Worm (Caenorhabditis elegans) whole organism, L1 larva: ENCODE measurements around the gene mxl-3.

Source experiments
- C16A3.4 ChIP-seq: fragments of 150-350 bp; optimal IDR thresholded peaks from 2 replicates; lab custom pipeline; 2014; ENCODE audit warnings: missing biosample characterization, missing genetic modification characterization
- aha-1 ChIP-seq: fragments of 150-350 bp; optimal IDR thresholded peaks from 2 replicates; lab custom pipeline; 2014; ENCODE audit warnings: missing biosample characterization, missing genetic modification characterization
- alr-1 ChIP-seq: fragments of 200-800 bp; sonication (Bioruptor generic); optimal IDR thresholded peaks from 2 replicates; lab custom pipeline; 2018; ENCODE audit warnings: borderline replicate concordance, mild to moderate bottlenecking, missing genetic modification characterization, missing compliant biosample characterization
- aly-2 ChIP-seq: fragments of 150-350 bp; optimal IDR thresholded peaks from 2 replicates; lab custom pipeline; 2014; ENCODE audit warnings: missing biosample characterization, missing genetic modification characterization
- blmp-1 ChIP-seq: fragments of 150-350 bp; optimal IDR thresholded peaks from 2 replicates; lab custom pipeline; 2014; ENCODE audit warnings: missing biosample characterization, missing genetic modification characterization
- ceh-63 ChIP-seq: fragments of 200-800 bp; sonication (Bioruptor generic); optimal IDR thresholded peaks from 2 replicates; lab custom pipeline; 2018; ENCODE audit warnings: mild to moderate bottlenecking, missing genetic modification characterization, missing compliant biosample characterization
- ceh-90 ChIP-seq: sonication (generic microtip); optimal IDR thresholded peaks from 2 replicates; lab custom pipeline; 2016; ENCODE audit warnings: missing genetic modification characterization, missing compliant biosample characterization
- dpl-1 ChIP-seq, 3 experiments: fragments of 150-350 bp in 2 of 3; sonication (generic microtip) in 1 of 3; optimal IDR thresholded peaks; 2 replicates each; lab custom pipeline; 2014 to 2017; ENCODE audit warnings: missing biosample characterization in 3 of 3, missing genetic modification characterization in 3 of 3, missing genetic modification reagents in 3 of 3
- dsc-1 ChIP-seq: sonication (generic microtip); optimal IDR thresholded peaks from 2 replicates; lab custom pipeline; 2016; ENCODE audit warnings: mild to moderate bottlenecking, missing genetic modification characterization, missing compliant biosample characterization
- efl-1 ChIP-seq, 4 experiments: fragments of 150-350 bp; optimal IDR thresholded peaks in 3 of 4; peaks in 1 of 4; 1 replicate in 1 of 4; 2 replicates in 3 of 4; lab custom pipeline; 2014; ENCODE audit warnings: missing biosample characterization in 2 of 4, missing genetic modification characterization in 2 of 4, missing genetic modification reagents in 2 of 4
- efl-3 ChIP-seq: fragments of 200-800 bp; sonication (Bioruptor generic); optimal IDR thresholded peaks from 2 replicates; lab custom pipeline; 2018; ENCODE audit warnings: mild to moderate bottlenecking, missing genetic modification characterization, missing compliant biosample characterization
- elt-2 ChIP-seq: sonication (generic microtip); optimal IDR thresholded peaks from 2 replicates; lab custom pipeline; 2016; ENCODE audit warnings: missing genetic modification characterization, mild to moderate bottlenecking, inconsistent platforms, missing compliant biosample characterization, missing genetic modification reagents
- elt-3 ChIP-seq, 6 experiments: fragments of 150-350 bp in 1 of 6; sonication (generic microtip); optimal IDR thresholded peaks; 2 replicates each; lab custom pipeline; 2017 to 2018; ENCODE audit warnings: missing biosample characterization in 6 of 6, missing genetic modification characterization in 6 of 6, inconsistent platforms in 1 of 6
- ets-5 ChIP-seq: fragments of 200-800 bp; sonication (Bioruptor generic); IDR thresholded peaks from 2 replicates; pipeline ENCODE4 v1.3.6; 2022; ENCODE audit warnings: missing genetic modification characterization, missing compliant biosample characterization
- fos-1 ChIP-seq: fragments of 150-350 bp; optimal IDR thresholded peaks from 2 replicates; lab custom pipeline; 2014; ENCODE audit warnings: missing biosample characterization, missing genetic modification characterization
- grh-1 ChIP-seq: fragments of 200-800 bp; sonication (Bioruptor generic); IDR thresholded peaks from 2 replicates; pipeline ENCODE4 v1.3.6; 2022; ENCODE audit warnings: missing genetic modification reagents, missing genetic modification characterization, missing compliant biosample characterization
- hlh-17 ChIP-seq: fragments of 200-800 bp; sonication (Bioruptor generic); optimal IDR thresholded peaks from 2 replicates; lab custom pipeline; 2018; ENCODE audit warnings: missing genetic modification characterization, mild to moderate bottlenecking, missing compliant biosample characterization, moderate library complexity, borderline replicate concordance
- hlh-4 ChIP-seq: sonication (generic microtip); optimal IDR thresholded peaks from 2 replicates; lab custom pipeline; 2016; ENCODE audit warnings: mild to moderate bottlenecking, missing genetic modification characterization, missing compliant biosample characterization
- hpl-2 ChIP-seq: fragments of 150-350 bp; optimal IDR thresholded peaks from 2 replicates; lab custom pipeline; 2014; ENCODE audit warnings: missing biosample characterization, missing genetic modification reagents, missing genetic modification characterization
- isw-1 ChIP-seq: fragments of 200-800 bp; sonication (Bioruptor generic); IDR thresholded peaks from 2 replicates; pipeline ENCODE4 v1.3.6; 2022; ENCODE audit warnings: missing genetic modification characterization, missing compliant biosample characterization
- lin-14 ChIP-seq: fragments of 200-800 bp; sonication (Bioruptor generic); optimal IDR thresholded peaks from 2 replicates; lab custom pipeline; 2018; ENCODE audit warnings: mild to moderate bottlenecking, missing genetic modification characterization, moderate library complexity, missing compliant biosample characterization
- lin-35 ChIP-seq, 2 experiments: fragments of 150-350 bp; optimal IDR thresholded peaks; 2 replicates each; lab custom pipeline; 2014; ENCODE audit warnings: missing biosample characterization in 2 of 2, missing genetic modification characterization in 2 of 2, missing genetic modification reagents in 2 of 2
- lsy-2 ChIP-seq, 2 experiments: fragments of 150-350 bp; optimal IDR thresholded peaks; 2 replicates each; lab custom pipeline; 2014; ENCODE audit warnings: missing biosample characterization in 2 of 2, missing genetic modification characterization in 2 of 2
- mdl-1 ChIP-seq, 2 experiments: fragments of 150-350 bp; optimal IDR thresholded peaks; 2 replicates each; lab custom pipeline; 2014 to 2017; ENCODE audit warnings: missing biosample characterization in 2 of 2, missing genetic modification characterization in 2 of 2, inconsistent platforms in 1 of 2
- mef-2 ChIP-seq: fragments of 150-350 bp; optimal IDR thresholded peaks from 2 replicates; lab custom pipeline; 2014; ENCODE audit warnings: missing biosample characterization, missing genetic modification characterization
- mep-1 ChIP-seq: fragments of 150-350 bp; optimal IDR thresholded peaks from 2 replicates; lab custom pipeline; 2014; ENCODE audit warnings: missing biosample characterization, missing genetic modification characterization
- nhr-12 ChIP-seq: sonication (generic microtip); optimal IDR thresholded peaks from 2 replicates; lab custom pipeline; 2017; ENCODE audit warnings: missing biosample characterization, missing genetic modification characterization
- nhr-19 ChIP-seq: fragments of 200-800 bp; sonication (Bioruptor generic); conservative IDR thresholded peaks from 2 replicates; pipeline ENCODE4 v1.3.6; 2022; ENCODE audit warnings: missing genetic modification characterization, missing compliant biosample characterization
- nhr-20 ChIP-seq: sonication (generic microtip); optimal IDR thresholded peaks from 2 replicates; lab custom pipeline; 2016; ENCODE audit warnings: mild to moderate bottlenecking, missing genetic modification characterization, missing compliant biosample characterization
- nhr-237 ChIP-seq: fragments of 150-350 bp; optimal IDR thresholded peaks from 2 replicates; lab custom pipeline; 2014; ENCODE audit warnings: missing biosample characterization, missing genetic modification characterization
- nhr-28 ChIP-seq: fragments of 150-350 bp; optimal IDR thresholded peaks from 2 replicates; lab custom pipeline; 2014; ENCODE audit warnings: missing biosample characterization, missing genetic modification characterization
- nhr-47 ChIP-seq: sonication (generic microtip); optimal IDR thresholded peaks from 2 replicates; lab custom pipeline; 2016; ENCODE audit warnings: mild to moderate bottlenecking, missing genetic modification characterization, moderate library complexity, missing compliant biosample characterization
- nhr-71 ChIP-seq: sonication (generic microtip); optimal IDR thresholded peaks from 2 replicates; lab custom pipeline; 2016; ENCODE audit warnings: mild to moderate bottlenecking, missing genetic modification characterization, moderate library complexity, missing compliant biosample characterization
- nhr-76 ChIP-seq: sonication (generic microtip); optimal IDR thresholded peaks from 2 replicates; lab custom pipeline; 2017; ENCODE audit warnings: missing biosample characterization, missing genetic modification characterization
- nhr-77 ChIP-seq: fragments of 150-350 bp; optimal IDR thresholded peaks from 2 replicates; lab custom pipeline; 2014; ENCODE audit warnings: missing biosample characterization, missing genetic modification characterization
- nhr-85 ChIP-seq: sonication (generic microtip); peaks from one replicate; lab custom pipeline; 2016; ENCODE audit warnings: missing genetic modification characterization, inconsistent platforms, missing compliant biosample characterization
- nhr-90 ChIP-seq: sonication (generic microtip); optimal IDR thresholded peaks from 2 replicates; lab custom pipeline; 2016; ENCODE audit warnings: mild to moderate bottlenecking, missing genetic modification characterization, missing compliant biosample characterization; ENCODE audit not compliant: poor library complexity
- pag-3 ChIP-seq: sonication (generic microtip); optimal IDR thresholded peaks from 2 replicates; lab custom pipeline; 2017; ENCODE audit warnings: missing genetic modification characterization, mild to moderate bottlenecking, missing compliant biosample characterization, antibody characterized with exemption, borderline replicate concordance; ENCODE audit not compliant: insufficient read depth
- pax-3 ChIP-seq: fragments of 200-800 bp; sonication (Bioruptor generic); optimal IDR thresholded peaks from 2 replicates; lab custom pipeline; 2018; ENCODE audit warnings: mild to moderate bottlenecking, missing genetic modification characterization, moderate library complexity, missing compliant biosample characterization
- skn-1 ChIP-seq: fragments of 150-350 bp; optimal IDR thresholded peaks from 2 replicates; lab custom pipeline; 2014; ENCODE audit warnings: missing biosample characterization, missing genetic modification characterization
- snpc-4 ChIP-seq: fragments of 150-350 bp; optimal IDR thresholded peaks from 2 replicates; lab custom pipeline; 2014; ENCODE audit warnings: missing biosample characterization, missing genetic modification characterization
- snu-23 ChIP-seq: sonication (generic microtip); optimal IDR thresholded peaks from 2 replicates; lab custom pipeline; 2016; ENCODE audit warnings: missing genetic modification characterization, missing compliant biosample characterization
- sox-4 ChIP-seq: sonication (generic microtip); optimal IDR thresholded peaks from 2 replicates; lab custom pipeline; 2016; ENCODE audit warnings: missing genetic modification characterization, missing compliant biosample characterization
- sptf-1 ChIP-seq: fragments of 150-350 bp; optimal IDR thresholded peaks from 2 replicates; lab custom pipeline; 2014; ENCODE audit warnings: missing biosample characterization, missing genetic modification characterization
- sup-37 ChIP-seq: fragments of 200-800 bp; sonication (Bioruptor generic); optimal IDR thresholded peaks from 2 replicates; lab custom pipeline; 2018; ENCODE audit warnings: mild to moderate bottlenecking, missing genetic modification characterization, missing compliant biosample characterization
- tlp-1 ChIP-seq: fragments of 150-350 bp; optimal IDR thresholded peaks from 2 replicates; lab custom pipeline; 2014; ENCODE audit warnings: missing biosample characterization, missing genetic modification characterization
- unc-30 ChIP-seq: sonication (generic microtip); optimal IDR thresholded peaks from 2 replicates; lab custom pipeline; 2017; ENCODE audit warnings: missing biosample characterization, missing genetic modification characterization
- unc-62 ChIP-seq: fragments of 150-350 bp; optimal IDR thresholded peaks from 2 replicates; lab custom pipeline; 2014; ENCODE audit warnings: missing biosample characterization, missing genetic modification reagents, missing genetic modification characterization
- unc-86 ChIP-seq: sonication (generic microtip); optimal IDR thresholded peaks from 2 replicates; lab custom pipeline; 2016; ENCODE audit warnings: missing genetic modification characterization, missing compliant biosample characterization
- xbp-1 ChIP-seq: sonication (generic microtip); optimal IDR thresholded peaks from 2 replicates; lab custom pipeline; 2016; ENCODE audit warnings: missing genetic modification characterization, missing compliant biosample characterization

mxl-3 gene

ce11 chrX:13359800-13360199 is 9.2 kb upstream of the mxl-3 start:
- TF ChIP-seq nhr-20 (tag; lab: Kevin White, UChicago) (peak; percentile 68), lin-35 (GFP tag; optimal IDR thresholded peaks at IDR 0.05; lab: Kevin White, UChicago) (peak in 1 of 2 experiments; percentile 8), blmp-1 (tag; lab: Kevin White, UChicago) (no peak), nhr-77 (no peak), aha-1 (tag; lab: Kevin White, UChicago) (no peak), elt-2 (tag; lab: Kevin White, UChicago) (peak; percentile 58), lin-14 (GFP tag; lab: Kevin White, UChicago) (peak; percentile 49), efl-1 (optimal IDR thresholded peaks at IDR 0.05; lab: Kevin White, UChicago) (no peak), efl-1 (GFP tag; optimal IDR thresholded peaks at IDR 0.05 in 1 of 2; lab: Kevin White, UChicago) (peak in 1 of 2 experiments; percentile 54), lsy-2 (tag; optimal IDR thresholded peaks at IDR 0.05; lab: Kevin White, UChicago) (no peak), nhr-12 (tag; lab: Kevin White, UChicago) (no peak), snu-23 (peak; percentile 27), snpc-4 (no peak), nhr-71 (tag; lab: Kevin White, UChicago) (peak; percentile 21), nhr-85 (peak; percentile 40), nhr-19 (GFP tag; lab: Robert Waterston, UW) (peak; percentile 89), elt-3 (tag; optimal IDR thresholded peaks at IDR 0.05; lab: Kevin White, UChicago) (peak in 1 of 6 experiments; percentile 25), pax-3 (tag; lab: Kevin White, UChicago) (no peak), aly-2 (tag; lab: Kevin White, UChicago) (no peak), nhr-28 (tag; lab: Kevin White, UChicago) (no peak), nhr-90 (peak; percentile 38), ceh-63 (no peak)
- TF ChIP-seq, all 84 proteins: peak for 11

- TF ChIP-seq nhr-47 = peak; percentile 87
- peak; percentile 97 for TF ChIP-seq lin-14 (GFP tag; lab: Kevin White, UChicago)
- TF ChIP-seq mdl-1 (tag; optimal IDR thresholded peaks at IDR 0.05; lab: Kevin White, UChicago) = peak; percentile 72 to 98
- peak; percentile 28 for TF ChIP-seq unc-86
- peak; percentile 58 for TF ChIP-seq mef-2 (tag; lab: Kevin White, UChicago)
- peak; percentile 76 for TF ChIP-seq grh-1 (GFP tag; lab: Robert Waterston, UW)
- TF ChIP-seq pag-3 = no peak
- TF ChIP-seq sox-4 (tag; lab: Kevin White, UChicago) = peak; percentile 74
- TF ChIP-seq nhr-28 (tag; lab: Kevin White, UChicago) = no peak
- TF ChIP-seq sptf-1 (tag; lab: Kevin White, UChicago) = no peak
- no peak for TF ChIP-seq efl-3
- peak in 2 of 3 experiments; percentile 1 to 35 for TF ChIP-seq dpl-1 (GFP tag; optimal IDR thresholded peaks at IDR 0.05; lab: Kevin White, UChicago)
- TF ChIP-seq mep-1 (tag; lab: Kevin White, UChicago) = peak; percentile 76
- peak; percentile 35 for TF ChIP-seq dsc-1
- TF ChIP-seq unc-62 = no peak
- peak; percentile 77 for TF ChIP-seq skn-1 (tag; lab: Kevin White, UChicago)
- no peak for TF ChIP-seq hlh-4
- no peak for TF ChIP-seq aly-2 (tag; lab: Kevin White, UChicago)
- peak; percentile 74 for TF ChIP-seq aha-1 (tag; lab: Kevin White, UChicago)
- TF ChIP-seq ceh-90 (tag; lab: Kevin White, UChicago) = no peak
- peak; percentile 82 for TF ChIP-seq elt-2 (tag; lab: Kevin White, UChicago)
- peak; percentile 58 to 79 for TF ChIP-seq lsy-2 (tag; optimal IDR thresholded peaks at IDR 0.05; lab: Kevin White, UChicago)
- no peak for TF ChIP-seq alr-1 (tag; lab: Kevin White, UChicago)
- TF ChIP-seq C16A3.4 (tag; lab: Kevin White, UChicago) = peak; percentile 84
- no peak for TF ChIP-seq nhr-76 (tag; lab: Kevin White, UChicago)
- no peak for TF ChIP-seq tlp-1 (tag; lab: Kevin White, UChicago)
- TF ChIP-seq nhr-85 = peak; percentile 98
- peak; percentile 38 to 44 for TF ChIP-seq efl-1 (optimal IDR thresholded peaks at IDR 0.05; lab: Kevin White, UChicago)
- peak in 1 of 2 experiments; percentile 91 for TF ChIP-seq efl-1 (GFP tag; optimal IDR thresholded peaks at IDR 0.05 in 1 of 2; lab: Kevin White, UChicago)
- TF ChIP-seq xbp-1 (tag; lab: Kevin White, UChicago) = peak; percentile 69
- TF ChIP-seq ets-5 (GFP tag; lab: Robert Waterston, UW) = no peak
- TF ChIP-seq sup-37 (GFP tag; lab: Kevin White, UChicago) = peak; percentile 64
- no peak for TF ChIP-seq hlh-17 (GFP tag; lab: Kevin White, UChicago)
- peak; percentile 14 for TF ChIP-seq fos-1
- peak; percentile 4; the same call in 1 of the 2 replicates for TF ChIP-seq isw-1 (GFP tag; lab: Robert Waterston, UW)
- no peak for TF ChIP-seq hpl-2
- no peak for TF ChIP-seq unc-30 (tag; lab: Kevin White, UChicago)
- peak; percentile 70 for TF ChIP-seq nhr-237 (tag; lab: Kevin White, UChicago)
Measured at ce11 chrX:13358573-13358972, 8.0 kb upstream of the mxl-3 start.
